Fruit fly (Drosophila melanogaster) whole organism, prepupa: Measurements from ENCODE around the gene SIDL.

Experiments used
- Blimp-1 ChIP-seq: fragments of 200-800 bp; sonication (Bioruptor generic); optimal IDR thresholded peaks from 3 replicates; lab custom pipeline; 2017; ENCODE audit warnings: missing biosample characterization, missing genetic modification characterization, mild to moderate bottlenecking, moderate library complexity, missing genetic modification reagents
- CG10631 ChIP-seq: fragments of 200-800 bp; sonication (Bioruptor generic); optimal IDR thresholded peaks from 2 replicates; lab custom pipeline; 2016; ENCODE audit warnings: missing biosample characterization, missing genetic modification characterization
- CG11294 ChIP-seq: fragments of 200-800 bp; sonication (Bioruptor generic); IDR thresholded peaks from 2 replicates; pipeline ENCODE4 v1.3.6; 2022; ENCODE audit warnings: missing biosample characterization, missing genetic modification characterization
- CG11902 ChIP-seq: fragments of 200-800 bp; sonication (Bioruptor generic); optimal IDR thresholded peaks from 3 replicates; lab custom pipeline; 2016; ENCODE audit warnings: missing biosample characterization, missing genetic modification characterization
- CG15336 ChIP-seq: fragments of 200-800 bp; sonication (Bioruptor generic); IDR thresholded peaks from 2 replicates; pipeline ENCODE4 v1.3.6; 2022; ENCODE audit warnings: missing biosample characterization, missing genetic modification characterization
- CG16779 ChIP-seq: fragments of 200-800 bp; sonication (Bioruptor generic); optimal IDR thresholded peaks from 3 replicates; lab custom pipeline; 2017; ENCODE audit warnings: missing biosample characterization, mild to moderate bottlenecking, missing genetic modification characterization
- CG3032 ChIP-seq: fragments of 200-800 bp; optimal IDR thresholded peaks from 2 replicates; lab custom pipeline; 2019; ENCODE audit warnings: missing biosample characterization, mild to moderate bottlenecking, missing genetic modification characterization, moderate library complexity
- CG31627 ChIP-seq: fragments of 200-800 bp; sonication (Bioruptor generic); optimal IDR thresholded peaks from 3 replicates; lab custom pipeline; 2016; ENCODE audit warnings: missing biosample characterization, missing genetic modification characterization
- CG32006 ChIP-seq: fragments of 200-800 bp; sonication (Bioruptor generic); optimal IDR thresholded peaks from 3 replicates; lab custom pipeline; 2017; ENCODE audit warnings: missing biosample characterization, mild to moderate bottlenecking, missing genetic modification characterization
- CG3919 ChIP-seq: fragments of 200-800 bp; sonication (Bioruptor generic); optimal IDR thresholded peaks from 3 replicates; lab custom pipeline; 2016; ENCODE audit warnings: missing biosample characterization, missing genetic modification characterization
- CG4318 ChIP-seq: fragments of 200-800 bp; sonication (Bioruptor generic); optimal IDR thresholded peaks from 3 replicates; lab custom pipeline; 2017; ENCODE audit warnings: missing biosample characterization, mild to moderate bottlenecking, missing genetic modification characterization
- CG6163 ChIP-seq: fragments of 200-800 bp; sonication (Bioruptor generic); IDR thresholded peaks from 3 replicates; pipeline ENCODE4 v1.3.6; 2022; ENCODE audit warnings: missing biosample characterization, missing genetic modification characterization
- CG6792 ChIP-seq: fragments of 200-800 bp; sonication (Bioruptor generic); optimal IDR thresholded peaks from 3 replicates; lab custom pipeline; 2016; ENCODE audit warnings: missing biosample characterization, missing genetic modification characterization
- CG6854 ChIP-seq: fragments of 200-800 bp; sonication (Bioruptor generic); optimal IDR thresholded peaks from 2 replicates; lab custom pipeline; 2017; ENCODE audit warnings: missing biosample characterization, mild to moderate bottlenecking, missing genetic modification characterization
- CG7368 ChIP-seq: fragments of 200-800 bp; sonication (Bioruptor generic); optimal IDR thresholded peaks from 3 replicates; lab custom pipeline; 2016; ENCODE audit warnings: missing biosample characterization, missing genetic modification characterization
- CG8119 ChIP-seq: fragments of 200-800 bp; sonication (Bioruptor generic); IDR thresholded peaks from 3 replicates; pipeline ENCODE4 v1.3.6; 2022; ENCODE audit warnings: missing biosample characterization, missing genetic modification characterization
- CG8632 ChIP-seq: fragments of 200-800 bp; sonication (Bioruptor generic); optimal IDR thresholded peaks from 3 replicates; lab custom pipeline; 2016; ENCODE audit warnings: missing biosample characterization, missing genetic modification characterization
- Eip78C ChIP-seq: fragments of 200-800 bp; sonication (Bioruptor generic); peaks from one replicate; lab custom pipeline; 2016; ENCODE audit warnings: missing biosample characterization, missing genetic modification characterization
- Eip93F ChIP-seq: fragments of 200-800 bp; sonication (Bioruptor generic); optimal IDR thresholded peaks from 2 replicates; lab custom pipeline; 2016; ENCODE audit warnings: missing biosample characterization, mild to moderate bottlenecking, missing genetic modification characterization
- Ets96B ChIP-seq: fragments of 200-800 bp; optimal IDR thresholded peaks from 2 replicates; lab custom pipeline; 2019; ENCODE audit warnings: missing biosample characterization, mild to moderate bottlenecking, missing genetic modification characterization, moderate library complexity
- Gug ChIP-seq: fragments of 200-800 bp; sonication (Bioruptor generic); IDR thresholded peaks from 2 replicates; pipeline ENCODE4 v1.3.6; 2022; ENCODE audit warnings: missing biosample characterization, missing genetic modification characterization
- Hr38 ChIP-seq: sonication (Bioruptor generic); optimal IDR thresholded peaks from 2 replicates; lab custom pipeline; 2016; ENCODE audit warnings: missing biosample characterization, missing genetic modification characterization
- Hr4 ChIP-seq: fragments of 200-800 bp; sonication (Bioruptor generic); optimal IDR thresholded peaks from 3 replicates; lab custom pipeline; 2016; ENCODE audit warnings: missing biosample characterization, missing genetic modification characterization
- Lpt ChIP-seq: fragments of 200-800 bp; sonication (Bioruptor generic); optimal IDR thresholded peaks from 3 replicates; lab custom pipeline; 2016; ENCODE audit warnings: missing biosample characterization, missing genetic modification characterization
- Met ChIP-seq: fragments of 200-800 bp; sonication (Bioruptor generic); optimal IDR thresholded peaks from 3 replicates; lab custom pipeline; 2016; ENCODE audit warnings: missing biosample characterization, missing genetic modification characterization
- Smox ChIP-seq: fragments of 200-800 bp; sonication (Bioruptor generic); optimal IDR thresholded peaks from 3 replicates; lab custom pipeline; 2016; ENCODE audit warnings: missing biosample characterization, missing genetic modification characterization
- Sox14 ChIP-seq: fragments of 200-800 bp; sonication (Bioruptor generic); optimal IDR thresholded peaks from 3 replicates; lab custom pipeline; 2016; ENCODE audit warnings: missing biosample characterization, missing genetic modification characterization
- Sox15 ChIP-seq: fragments of 200-800 bp; sonication (Bioruptor generic); optimal IDR thresholded peaks from 3 replicates; lab custom pipeline; 2016; ENCODE audit warnings: missing biosample characterization, missing genetic modification characterization
- achi ChIP-seq: fragments of 200-800 bp; sonication (Bioruptor generic); optimal IDR thresholded peaks from 3 replicates; lab custom pipeline; 2016; ENCODE audit warnings: missing biosample characterization, missing genetic modification characterization
- acj6 ChIP-seq: fragments of 200-800 bp; sonication (Bioruptor generic); optimal IDR thresholded peaks from 3 replicates; lab custom pipeline; 2016; ENCODE audit warnings: missing biosample characterization, missing genetic modification characterization
- cyc ChIP-seq: fragments of 200-800 bp; sonication (Bioruptor generic); optimal IDR thresholded peaks from 3 replicates; lab custom pipeline; 2016; ENCODE audit warnings: missing biosample characterization, missing genetic modification characterization
- dac ChIP-seq: fragments of 200-800 bp; sonication (Bioruptor generic); optimal IDR thresholded peaks from 2 replicates; lab custom pipeline; 2017; ENCODE audit warnings: missing biosample characterization, mild to moderate bottlenecking, missing genetic modification characterization
- dsx ChIP-seq: fragments of 200-800 bp; optimal IDR thresholded peaks from 3 replicates; lab custom pipeline; 2019; ENCODE audit warnings: missing biosample characterization, mild to moderate bottlenecking, missing genetic modification characterization, moderate library complexity; ENCODE audit not compliant: poor library complexity, severe bottlenecking
- eg ChIP-seq: fragments of 200-800 bp; sonication (Bioruptor generic); IDR thresholded peaks from 3 replicates; pipeline ENCODE4 v1.3.6; 2022; ENCODE audit warnings: missing biosample characterization, missing genetic modification characterization
- esn ChIP-seq: fragments of 200-800 bp; sonication (Bioruptor generic); optimal IDR thresholded peaks from 2 replicates; lab custom pipeline; 2016; ENCODE audit warnings: missing biosample characterization, mild to moderate bottlenecking, missing genetic modification characterization, moderate library complexity
- fd85E ChIP-seq: fragments of 200-800 bp; sonication (Bioruptor generic); optimal IDR thresholded peaks from 3 replicates; lab custom pipeline; 2016; ENCODE audit warnings: missing biosample characterization, missing genetic modification characterization
- fkh ChIP-seq: fragments of 200-800 bp; sonication (Bioruptor generic); optimal IDR thresholded peaks from 3 replicates; lab custom pipeline; 2017; ENCODE audit warnings: missing biosample characterization, mild to moderate bottlenecking, missing genetic modification characterization, moderate library complexity
- lz ChIP-seq: fragments of 200-800 bp; sonication (Bioruptor generic); optimal IDR thresholded peaks from 3 replicates; lab custom pipeline; 2016; ENCODE audit warnings: missing biosample characterization, missing genetic modification characterization
- net ChIP-seq: fragments of 200-800 bp; sonication (Bioruptor generic); optimal IDR thresholded peaks from 3 replicates; lab custom pipeline; 2016; ENCODE audit warnings: missing biosample characterization, missing genetic modification characterization
- pdm3 ChIP-seq: fragments of 200-800 bp; sonication (Bioruptor generic); optimal IDR thresholded peaks from 3 replicates; lab custom pipeline; 2016; ENCODE audit warnings: missing biosample characterization, missing genetic modification characterization
- salr ChIP-seq, 2 experiments: fragments of 200-800 bp; sonication (Bioruptor generic); optimal IDR thresholded peaks; 3 replicates each; lab custom pipeline; 2016 to 2018; ENCODE audit warnings: missing biosample characterization in 2 of 2, missing genetic modification characterization in 2 of 2, mild to moderate bottlenecking in 1 of 2
- svp ChIP-seq: fragments of 200-800 bp; sonication (Bioruptor generic); peaks from one replicate; lab custom pipeline; 2016; ENCODE audit warnings: missing biosample characterization, missing genetic modification characterization
- topi ChIP-seq: fragments of 200-800 bp; sonication (Bioruptor generic); optimal IDR thresholded peaks from 3 replicates; lab custom pipeline; 2016; ENCODE audit warnings: missing biosample characterization, missing genetic modification characterization

The SIDL gene

DNA sequence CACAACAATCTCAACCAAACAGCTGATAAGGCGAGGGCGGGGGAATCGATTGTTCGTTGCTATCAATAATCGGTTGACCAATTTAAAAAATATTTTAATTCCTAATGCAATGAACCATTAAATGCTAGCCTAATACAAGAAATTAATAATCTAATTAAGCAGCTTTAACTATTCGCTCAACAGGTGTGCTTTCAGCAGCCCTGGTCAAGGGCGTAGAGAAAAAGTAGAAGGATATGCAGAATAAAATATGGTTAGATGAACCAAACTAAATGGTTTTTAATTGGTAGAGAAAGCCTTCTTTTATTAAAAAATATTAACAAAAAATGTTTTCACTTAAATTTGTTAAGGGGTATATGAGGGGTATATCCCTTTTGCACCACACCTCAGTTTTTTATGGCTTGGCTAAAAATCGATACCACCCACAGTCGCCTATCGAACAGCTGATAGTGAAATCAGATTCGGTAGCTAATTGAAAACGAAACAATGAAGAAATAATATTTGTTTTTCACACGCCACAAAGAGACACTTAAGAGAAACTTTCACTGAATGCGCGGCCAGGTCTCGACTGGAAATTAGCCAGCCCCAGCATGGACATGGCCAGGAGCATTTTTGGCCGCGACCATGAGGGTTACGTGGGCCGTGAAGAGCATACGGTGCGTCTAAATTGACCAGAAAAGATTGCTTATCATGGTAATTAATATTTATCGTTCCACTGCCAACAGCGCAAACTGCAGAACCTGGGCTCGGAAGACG lies at the start of gene SIDL, which contains the start of gene CG12241:
Gene SIDL (minus strand): TSS at position 51 of the 753 bp plus-strand sequence.
Gene CG12241 (plus strand): TSS at position 433 of the 753 bp plus-strand sequence.
- TF ChIP-seq CG6163 (GFP tag; lab: Robert Waterston, UW) = peak; percentile 99
- peak; percentile 97 for TF ChIP-seq Gug
- TF ChIP-seq CG8119 (GFP tag; lab: Robert Waterston, UW) = no peak
- TF ChIP-seq Hr38 (GFP tag; lab: Kevin White, UChicago) = no peak
- peak; percentile 83 for TF ChIP-seq CG6792 (GFP tag; lab: Kevin White, UChicago)
- peak; percentile 78 for TF ChIP-seq Sox14
- no peak for TF ChIP-seq Met (GFP tag; lab: Kevin White, UChicago)
- TF ChIP-seq CG7368 (GFP tag; lab: Kevin White, UChicago) = peak; percentile 86
- peak; percentile 85 for TF ChIP-seq Blimp-1
- TF ChIP-seq svp (GFP tag; lab: Kevin White, UChicago) = no peak
- peak; percentile 97 for TF ChIP-seq CG11294 (GFP tag; lab: Robert Waterston, UW)
- TF ChIP-seq Eip93F = peak; percentile 87
- TF ChIP-seq CG11902 (GFP tag; lab: Kevin White, UChicago) = peak; percentile 94
- peak; percentile 88 for TF ChIP-seq dsx (GFP tag; lab: Kevin White, UChicago)
- TF ChIP-seq Eip78C = peak; percentile 99
- TF ChIP-seq Ets96B (tag; lab: Kevin White, UChicago) = peak; percentile 94
- TF ChIP-seq CG10631 (GFP tag; lab: Kevin White, UChicago) = peak; percentile 89
- no peak for TF ChIP-seq Smox (GFP tag; lab: Kevin White, UChicago)
- TF ChIP-seq CG4318 (GFP tag; lab: Kevin White, UChicago) = no peak
- peak; percentile 96 for TF ChIP-seq topi (GFP tag; lab: Kevin White, UChicago)
- TF ChIP-seq achi (GFP tag; lab: Kevin White, UChicago) = no peak
- peak; percentile 68 for TF ChIP-seq fd85E (GFP tag; lab: Kevin White, UChicago)
- peak; percentile 75 for TF ChIP-seq dac (GFP tag; lab: Kevin White, UChicago)
- no peak for TF ChIP-seq CG32006 (GFP tag; lab: Kevin White, UChicago)
- TF ChIP-seq CG8632 (GFP tag; lab: Kevin White, UChicago) = no peak
- peak; percentile 88 for TF ChIP-seq esn (GFP tag; lab: Kevin White, UChicago)
- peak; percentile 41; the same call in 1 of the 2 replicates for TF ChIP-seq CG15336 (GFP tag; lab: Robert Waterston, UW)
- TF ChIP-seq lz (GFP tag; lab: Kevin White, UChicago) = peak; percentile 92
- no peak for TF ChIP-seq Hr4 (GFP tag; lab: Kevin White, UChicago)
- peak; percentile 86 for TF ChIP-seq Lpt (GFP tag; lab: Kevin White, UChicago)
- peak; percentile 96 for TF ChIP-seq CG3919
- TF ChIP-seq cyc = peak; percentile 96
- TF ChIP-seq Sox15 = peak; percentile 39
- peak; percentile 99 for TF ChIP-seq eg (GFP tag; lab: Robert Waterston, UW)
- peak; percentile 61 for TF ChIP-seq CG6854 (GFP tag; lab: Kevin White, UChicago)
- peak; percentile 69 for TF ChIP-seq CG31627 (GFP tag; lab: Kevin White, UChicago)
- TF ChIP-seq CG3032 = peak; percentile 96

DNA sequence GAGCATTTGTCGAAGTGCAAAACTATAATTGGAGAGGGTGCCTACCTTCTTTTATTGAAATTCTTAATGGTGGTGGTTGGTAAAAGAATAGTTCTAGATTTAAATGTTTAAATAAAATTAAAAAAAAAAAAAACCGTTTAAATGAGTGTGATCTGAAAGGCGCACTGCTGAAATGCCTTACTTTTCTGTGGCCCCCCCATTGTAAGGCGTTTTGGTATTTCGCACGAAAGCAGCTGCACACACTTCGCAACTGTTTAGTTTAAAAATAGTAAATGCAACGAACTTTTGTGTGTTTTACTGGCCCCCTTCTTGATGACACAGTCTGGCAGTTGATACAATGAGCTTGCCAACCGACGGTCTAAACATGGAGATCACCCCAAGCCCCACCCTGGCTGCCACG lies 49.8 kb upstream of the SIDL start, which contains the start of the genes CG14864 and Zip88E:
Gene CG14864 (minus strand): TSS at position 113 of the 400 bp plus-strand sequence.
Gene Zip88E (plus strand): TSS at position 237 of the 400 bp plus-strand sequence.
- TF ChIP-seq CG3032 (no peak), salr (GFP tag; optimal IDR thresholded peaks at IDR 0.05; lab: Kevin White, UChicago) (no peak), net (GFP tag; lab: Kevin White, UChicago) (no peak), topi (GFP tag; lab: Kevin White, UChicago) (no peak), cyc (no peak), Sox15 (no peak), Lpt (GFP tag; lab: Kevin White, UChicago) (no peak), dsx (GFP tag; lab: Kevin White, UChicago) (no peak), acj6 (GFP tag; lab: Kevin White, UChicago) (no peak), fkh (no peak), CG3919 (no peak), achi (GFP tag; lab: Kevin White, UChicago) (no peak), CG4318 (GFP tag; lab: Kevin White, UChicago) (no peak), CG16779 (no peak), Eip93F (no peak), CG31627 (GFP tag; lab: Kevin White, UChicago) (no peak), svp (GFP tag; lab: Kevin White, UChicago) (no peak), pdm3 (no peak)
